Fruit fly (Drosophila melanogaster): ENCODE results near the gene png.

png gene

dm6 chrX:1392875-1393274 is 35.5 kb upstream of the png start, which contains the start of gene Rilpl (continued):
- TF ChIP-seq Opbp (GFP tag; IDR thresholded peaks at IDR 0.05; ENCODE audit: partially characterized antibody) (peak; percentile 59; the same call in 1 of the 3 replicates), HmgD (GFP tag; optimal IDR thresholded peaks at IDR 0.05) (peak; percentile 64), ewg (GFP tag; optimal IDR thresholded peaks at IDR 0.05) (peak; percentile 1), slbo (GFP tag; IDR thresholded peaks at IDR 0.05) (peak; percentile 32; the same call in 1 of the 2 replicates), Sry-δ (GFP tag; optimal IDR thresholded peaks at IDR 0.05) (peak; percentile 40), Med (GFP tag) (peak; percentile 94), gcm2 (GFP tag; optimal IDR thresholded peaks at IDR 0.05) (no peak), phol (tag; optimal IDR thresholded peaks at IDR 0.05) (peak; percentile 24), CG1603 (tag; optimal IDR thresholded peaks at IDR 0.05) (peak; percentile 66), Pdp1 (GFP tag; optimal IDR thresholded peaks at IDR 0.05) (peak in 1 of 2 experiments; percentile 62), toy (GFP tag; IDR thresholded peaks at IDR 0.05) (no peak), E2f2 (GFP tag; IDR thresholded peaks at IDR 0.05) (peak; percentile 95), CG3065 (GFP tag; optimal IDR thresholded peaks at IDR 0.05) (no peak), CG1602 (GFP tag; optimal IDR thresholded peaks at IDR 0.05) (no peak), rib (GFP tag; IDR thresholded peaks at IDR 0.05) (peak; percentile 87), tup (GFP tag; optimal IDR thresholded peaks at IDR 0.05) (peak; percentile 10), Scr (GFP tag; IDR thresholded peaks at IDR 0.05; ENCODE audit: partially characterized antibody) (peak; percentile 53), Hr51 (GFP tag; optimal IDR thresholded peaks at IDR 0.05) (no peak), CG5953 (GFP tag; IDR thresholded peaks at IDR 0.05) (no peak), trem (tag; optimal IDR thresholded peaks at IDR 0.05) (peak; percentile 77), CG13624 (GFP tag; optimal IDR thresholded peaks at IDR 0.05) (peak; percentile 30), zen (tag; optimal IDR thresholded peaks at IDR 0.05) (peak; percentile 13), bsh (GFP tag; optimal IDR thresholded peaks at IDR 0.05) (peak in 1 of 2 experiments; percentile 7), pan (optimal IDR thresholded peaks at IDR 0.05) (no peak), pan (GFP tag; optimal IDR thresholded peaks at IDR 0.05 in 1 of 2, IDR thresholded peaks at IDR 0.05 in 1 of 2) (peak in 1 of 2 experiments; percentile 34), dm (GFP tag; optimal IDR thresholded peaks at IDR 0.05) (peak; percentile 29), CG7963 (GFP tag; IDR thresholded peaks at IDR 0.05; ENCODE audit: partially characterized antibody) (0 out of 3 replicates have a peak, but pooled peaks have one; percentile 46), Lhr (GFP tag; optimal IDR thresholded peaks at IDR 0.05) (peak; percentile 30), Optix (GFP tag; IDR thresholded peaks at IDR 0.05) (no peak), CG4282 (GFP tag; optimal IDR thresholded peaks at IDR 0.05) (no peak), Aef1 (GFP tag; IDR thresholded peaks at IDR 0.05) (no peak), CG2116 (GFP tag; optimal IDR thresholded peaks at IDR 0.05) (peak; percentile 28), Hsf (GFP tag; optimal IDR thresholded peaks at IDR 0.05) (peak; percentile 37), Side (GFP tag; optimal IDR thresholded peaks at IDR 0.05) (peak; percentile 10), CG13894 (tag; optimal IDR thresholded peaks at IDR 0.05) (peak; percentile 27), bab2 (GFP tag; optimal IDR thresholded peaks at IDR 0.05) (peak; percentile 2), CG17829 (tag; optimal IDR thresholded peaks at IDR 0.05) (peak; percentile 44), CG4730 (GFP tag; IDR thresholded peaks at IDR 0.05) (no peak), Xbp1 (GFP tag; optimal IDR thresholded peaks at IDR 0.05) (peak; percentile 4), CG8089 (GFP tag; optimal IDR thresholded peaks at IDR 0.05) (no peak), Meics (GFP tag; optimal IDR thresholded peaks at IDR 0.05) (peak; percentile 63), Rfx (GFP tag; IDR thresholded peaks at IDR 0.05) (peak; percentile 62), Ets65A (GFP tag) (peak; percentile 67), twi (tag; optimal IDR thresholded peaks at IDR 0.05) (peak; percentile 51), CG31441 (GFP tag; IDR thresholded peaks at IDR 0.05) (no peak), CG7928 (GFP tag; optimal IDR thresholded peaks at IDR 0.05) (peak; percentile 10), pfk (GFP tag; optimal IDR thresholded peaks at IDR 0.05) (peak; percentile 30), zfh1 (GFP tag; IDR thresholded peaks at IDR 0.05) (no peak; the same call in 2 of the 3 replicates), Ptx1 (GFP tag; IDR thresholded peaks at IDR 0.05) (no peak), bbx (GFP tag; IDR thresholded peaks at IDR 0.05; ENCODE audit: partially characterized antibody) (peak; percentile 51; the same call in 1 of the 2 replicates), CG15601 (tag; optimal IDR thresholded peaks at IDR 0.05) (peak; percentile 9)
